Fruit fly (Drosophila melanogaster) S2 (cell line): ENCODE data around the gene Faa.

Experiments
- CG8478 ChIP-seq: fragments of >200 bp; optimal IDR thresholded peaks from 2 replicates; lab custom pipeline; 2018
- CTCF ChIP-seq, 2 experiments: fragments of >200 bp; optimal IDR thresholded peaks; 2 replicates each; lab custom pipeline; 2018

Faa gene

DNA sequence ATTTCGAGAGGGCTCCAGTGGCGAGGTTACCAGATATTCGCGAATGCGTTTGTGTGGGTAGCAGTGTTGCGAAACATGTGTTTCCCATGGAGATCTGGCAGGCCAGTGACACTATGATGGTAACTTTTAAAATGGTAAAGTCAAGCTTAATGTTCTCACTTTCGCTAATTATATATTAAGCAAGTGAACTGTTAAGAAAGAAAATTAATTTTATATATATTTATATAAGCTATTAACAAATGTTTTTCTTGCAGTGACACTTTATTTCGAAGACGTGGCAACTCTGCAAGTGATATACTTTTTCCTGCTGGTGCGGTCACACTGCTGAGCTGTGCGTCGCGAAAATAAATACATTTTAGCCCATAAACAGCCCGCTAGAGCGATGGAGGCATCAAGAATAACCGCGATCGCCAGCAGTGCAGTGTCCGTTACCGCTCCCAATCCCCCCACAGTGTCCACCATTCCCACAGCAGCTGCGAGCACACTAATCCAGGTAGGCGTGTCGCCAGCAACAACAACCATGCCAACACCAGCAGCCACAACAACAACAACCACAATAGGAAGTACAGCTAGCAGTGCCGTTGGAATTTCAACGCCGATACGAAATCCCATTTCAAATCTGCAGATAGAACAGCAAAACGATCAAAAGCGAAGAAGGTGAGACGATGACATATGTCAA is 33.4 kb downstream of the Faa start, which contains the start of the genes CG11593 and Rcd5:
Gene CG11593 (minus strand): TSS at position 236 of the 679 bp plus-strand sequence.
Gene Rcd5 (plus strand): TSS at position 283 of the 679 bp plus-strand sequence.
- TF ChIP-seq CG8478 (lab: Kevin White, UChicago) (no peak), CTCF (optimal IDR thresholded peaks at IDR 0.05; lab: Kevin White, UChicago) (no peak)

DNA sequence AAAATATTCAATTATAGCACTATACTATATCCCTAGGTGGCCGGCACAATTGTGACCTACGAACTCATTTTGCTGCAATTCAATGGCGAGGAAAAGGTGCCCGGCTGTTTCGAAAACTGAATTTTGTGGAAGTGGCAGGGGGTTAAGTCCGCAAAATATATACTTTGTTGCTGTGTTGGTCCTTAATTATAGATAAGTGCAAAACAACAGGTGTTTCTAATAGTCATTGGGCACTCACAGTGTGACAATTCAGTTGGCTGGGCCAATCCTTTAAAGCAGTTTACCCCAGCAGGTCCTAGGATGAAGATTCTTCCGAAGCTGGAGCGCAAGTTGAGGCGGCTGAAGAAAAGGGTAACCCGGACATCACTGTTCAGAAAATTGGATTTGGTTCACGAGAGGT is 38.3 kb downstream of the Faa start, which contains the start of gene Gr64f:
Gene Gr64f (plus strand): TSS at position 301 of the 400 bp plus-strand sequence.
- no peak for TF ChIP-seq CTCF (optimal IDR thresholded peaks at IDR 0.05; lab: Kevin White, UChicago)
- no peak for TF ChIP-seq CG8478 (lab: Kevin White, UChicago)

DNA sequence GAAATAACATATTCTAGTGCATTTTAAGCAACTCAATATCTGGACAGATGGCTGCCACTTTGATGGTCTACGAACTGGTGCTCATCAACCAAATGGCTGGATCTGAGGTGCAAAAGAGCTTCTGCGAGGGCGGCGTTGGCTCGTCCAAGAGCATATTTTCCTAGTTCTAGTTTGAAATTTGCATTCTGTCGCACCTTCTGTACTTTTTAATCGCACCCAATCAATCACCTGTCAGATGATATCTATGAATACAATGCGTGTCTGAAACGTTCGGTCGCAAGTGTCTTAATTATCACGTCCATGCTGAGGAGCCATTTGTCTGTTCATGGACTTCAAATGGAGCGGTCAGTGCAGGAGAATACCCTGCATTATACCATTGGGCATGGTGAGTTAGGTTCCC is 42.0 kb downstream of the Faa start, which contains the start of the genes Gr64d and Gr64e:
Gene Gr64d (plus strand): TSS at position 301 of the 400 bp plus-strand sequence.
Gene Gr64e (plus strand): TSS at position 380 of the 400 bp plus-strand sequence.
- TF ChIP-seq CG8478 (lab: Kevin White, UChicago) = no peak
- no peak for TF ChIP-seq CTCF (optimal IDR thresholded peaks at IDR 0.05; lab: Kevin White, UChicago)

DNA sequence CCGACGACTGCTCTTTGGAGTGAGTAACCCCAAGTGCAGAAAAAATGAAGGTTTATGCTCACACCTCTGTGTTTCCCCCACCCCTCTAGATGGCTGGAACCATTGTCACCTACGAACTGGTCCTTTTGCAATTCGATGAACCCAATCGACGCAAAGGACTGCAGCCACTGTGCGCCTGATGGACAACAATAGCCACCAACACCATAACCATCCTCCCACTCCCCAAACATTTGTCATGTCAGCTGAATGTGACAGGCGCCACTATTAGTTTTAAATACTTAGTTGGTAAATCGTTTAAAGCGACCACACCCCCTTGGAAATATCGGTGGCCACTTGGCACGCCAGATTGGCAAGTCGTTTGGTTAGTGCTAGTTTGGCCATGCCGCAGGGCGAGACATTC is 45.4 kb downstream of the Faa start, which contains the start of the genes Gr64b and Gr64c:
Gene Gr64b (plus strand): TSS at position 301 of the 400 bp plus-strand sequence.
Gene Gr64c (plus strand): TSS at position 301 of the 400 bp plus-strand sequence.
- TF ChIP-seq CTCF (optimal IDR thresholded peaks at IDR 0.05; lab: Kevin White, UChicago) = no peak
- TF ChIP-seq CG8478 (lab: Kevin White, UChicago) = no peak

DNA sequence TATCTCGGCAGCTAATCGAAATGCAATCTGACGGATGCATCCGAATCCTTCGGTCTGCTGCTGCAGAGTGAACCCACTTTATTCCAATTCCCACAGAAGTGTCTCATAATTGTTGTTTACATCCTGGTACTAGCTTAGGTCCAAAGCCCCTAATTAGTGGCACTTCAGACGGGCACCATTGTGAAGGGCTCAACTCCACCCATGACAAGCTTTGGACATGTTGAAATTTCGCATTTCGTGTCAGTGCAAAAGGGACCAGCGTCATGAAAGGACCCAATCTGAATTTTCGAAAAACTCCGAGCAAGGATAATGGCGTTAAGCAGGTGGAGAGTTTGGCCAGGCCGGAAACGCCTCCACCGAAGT is 47.3 kb downstream of the Faa start, which contains the start of gene Gr64a:
Gene Gr64a (plus strand): TSS at position 264 of the 363 bp plus-strand sequence.
- TF ChIP-seq CTCF (optimal IDR thresholded peaks at IDR 0.05; lab: Kevin White, UChicago) (no peak), CG8478 (lab: Kevin White, UChicago) (no peak)

DNA sequence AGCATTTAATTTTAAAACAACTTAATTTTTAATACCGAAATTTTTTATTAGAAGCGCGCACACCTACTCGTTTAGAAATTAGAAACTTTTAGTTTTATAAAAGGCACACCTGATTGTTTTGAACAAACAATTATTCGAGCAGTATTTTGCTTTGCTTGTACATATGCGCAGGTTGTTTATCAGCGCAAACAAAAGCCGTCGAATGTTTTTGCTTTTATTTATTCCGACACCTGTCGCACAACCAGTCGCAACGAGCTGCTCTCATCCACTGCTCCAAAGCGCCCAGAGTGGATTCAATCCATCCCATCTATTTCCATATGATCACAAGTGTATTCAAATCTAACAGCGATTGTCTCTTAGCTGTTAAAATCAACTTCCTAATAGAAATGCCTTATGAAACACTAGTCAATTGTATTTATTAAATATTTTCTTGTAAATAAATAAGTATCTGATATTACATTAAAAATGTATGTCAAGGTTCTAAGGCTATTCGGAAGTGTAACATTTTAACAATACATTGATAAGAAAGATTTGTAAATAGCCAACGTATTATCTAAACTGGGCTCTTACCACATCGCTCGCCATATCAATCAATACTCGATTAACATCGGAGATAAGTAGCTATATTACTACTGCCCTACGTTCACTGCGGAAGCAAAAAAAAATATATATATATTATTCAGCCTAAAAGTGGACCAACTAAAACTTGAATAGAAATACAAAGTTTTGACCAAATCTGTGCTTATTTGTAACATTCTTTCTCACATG is 47.8 kb downstream of the Faa start, which contains the start of gene CG11594:
Gene CG11594 (minus strand): TSS at position 274 of the 768 bp plus-strand sequence.
- TF ChIP-seq CTCF (optimal IDR thresholded peaks at IDR 0.05; lab: Kevin White, UChicago) (no peak), CG8478 (lab: Kevin White, UChicago) (no peak)

DNA sequence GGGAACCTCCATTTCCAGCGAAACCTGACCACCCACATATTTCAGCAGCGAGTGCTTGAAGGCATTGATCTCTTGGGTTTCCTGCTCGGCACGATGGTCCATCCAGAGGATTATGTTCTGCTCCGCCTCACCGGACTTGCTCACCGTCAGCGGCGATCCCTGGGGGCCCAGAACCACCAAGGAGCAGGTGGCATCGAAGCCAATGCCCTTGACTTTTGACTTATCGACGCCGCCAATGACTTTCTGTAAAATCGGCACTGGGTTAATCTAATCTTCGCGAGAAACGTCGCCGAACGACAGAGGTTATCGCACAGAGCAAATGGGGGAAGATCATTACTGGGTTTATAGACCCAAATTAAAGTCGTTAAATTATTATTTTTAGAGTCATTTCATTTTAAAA is 49.3 kb downstream of the Faa start:
- no peak for TF ChIP-seq CG8478 (lab: Kevin White, UChicago)
- no peak for TF ChIP-seq CTCF (optimal IDR thresholded peaks at IDR 0.05; lab: Kevin White, UChicago)
